Worm (Caenorhabditis elegans): ENCODE results near the gene Y41D4B.6.

DNA sequence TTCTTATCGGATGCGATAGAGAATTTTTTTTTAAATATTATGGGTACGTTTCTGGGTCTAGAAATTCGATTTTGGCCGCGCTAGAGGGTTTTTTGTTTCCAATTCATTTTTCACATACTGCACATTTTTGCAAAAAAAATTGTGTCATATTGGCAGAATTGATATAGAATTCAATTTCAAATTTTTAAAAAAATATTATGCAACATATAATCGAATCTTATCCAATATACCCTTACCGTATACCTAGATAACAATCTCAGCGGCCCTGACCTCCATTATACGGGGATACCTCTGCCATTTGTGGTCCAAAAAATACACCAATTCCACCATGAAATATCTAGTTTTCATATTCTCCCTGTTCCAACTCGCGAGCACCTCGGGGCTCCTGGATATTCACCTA, 1.9 kb upstream of the Y41D4B.6 start, which contains the start of gene cpg-24:
- no peak for TF ChIP-seq cog-1 (tag; optimal IDR thresholded peaks at IDR 0.05)
- no peak for TF ChIP-seq klf-2 (GFP tag; conservative IDR thresholded peaks at IDR 0.05)
- TF ChIP-seq ztf-23 (GFP tag; IDR thresholded peaks at IDR 0.05): no peak
